Worm (Caenorhabditis elegans): Measurements from ENCODE around the gene frpr-15.

- TF ChIP-seq ama-1 (optimal IDR thresholded peaks at IDR 0.05) (no peak), scrt-1 (GFP tag; IDR thresholded peaks at IDR 0.05) (no peak), tbx-37 (GFP tag; conservative IDR thresholded peaks at IDR 0.05) (no peak), ets-7 (tag; optimal IDR thresholded peaks at IDR 0.05) (no peak), pes-1 (GFP tag; IDR thresholded peaks at IDR 0.05) (no peak)
Observed at ce11 chrV:12667397-12667796, 12.5 kb upstream of the frpr-15 start.
